Worm (Caenorhabditis elegans) whole organism, young adult: ENCODE results near the gene ugt-62.

Experiments used
- F22D6.2 ChIP-seq: sonication (generic microtip); optimal IDR thresholded peaks from 2 replicates; lab custom pipeline; 2016; ENCODE audit warnings: mild to moderate bottlenecking, missing genetic modification characterization, missing compliant biosample characterization
- Y67H2A.10 ChIP-seq: fragments of 200-800 bp; sonication (Bioruptor generic); conservative IDR thresholded peaks from 2 replicates; pipeline ENCODE4 v1.3.6; 2022; ENCODE audit warnings: missing genetic modification reagents, missing genetic modification characterization, missing compliant biosample characterization
- ceh-27 ChIP-seq: fragments of 200-800 bp; sonication (Bioruptor generic); optimal IDR thresholded peaks from 2 replicates; lab custom pipeline; 2018; ENCODE audit warnings: mild to moderate bottlenecking, missing genetic modification characterization, moderate library complexity, missing compliant biosample characterization
- egrh-3 ChIP-seq: fragments of 200-800 bp; sonication (Bioruptor generic); IDR thresholded peaks from 2 replicates; pipeline ENCODE4 v1.3.6; 2022; ENCODE audit warnings: missing genetic modification reagents, missing genetic modification characterization, missing compliant biosample characterization
- hlh-12 ChIP-seq: sonication (generic microtip); optimal IDR thresholded peaks from 2 replicates; lab custom pipeline; 2016; ENCODE audit warnings: missing genetic modification characterization, missing compliant biosample characterization
- madf-8 ChIP-seq: fragments of 200-800 bp; sonication (Bioruptor generic); conservative IDR thresholded peaks from 2 replicates; pipeline ENCODE4 v1.3.6; 2022; ENCODE audit warnings: missing genetic modification reagents, missing genetic modification characterization, missing compliant biosample characterization
- nhr-90 ChIP-seq: sonication (generic microtip); optimal IDR thresholded peaks from 2 replicates; lab custom pipeline; 2016; ENCODE audit warnings: missing genotype, mild to moderate bottlenecking, missing genetic modification characterization, missing compliant biosample characterization
- pha-4 ChIP-seq: fragments of 150-350 bp; sonication (generic microtip); optimal IDR thresholded peaks from 2 replicates; lab custom pipeline; 2014; ENCODE audit warnings: missing biosample characterization, missing genetic modification reagents, missing genetic modification characterization
- unc-62 ChIP-seq: fragments of 150-350 bp; optimal IDR thresholded peaks from 2 replicates; lab custom pipeline; 2014; ENCODE audit warnings: missing biosample characterization, missing genetic modification reagents, missing genetic modification characterization
- ztf-22 ChIP-seq: fragments of 200-800 bp; sonication (Bioruptor generic); optimal IDR thresholded peaks from 2 replicates; lab custom pipeline; 2018; ENCODE audit warnings: mild to moderate bottlenecking, missing genetic modification characterization, moderate library complexity, missing compliant biosample characterization

ce11 chrIII:4505726-4506125, 34.7 kb downstream of the ugt-62 start:
- TF ChIP-seq unc-62 (GFP tag; lab: Kevin White, UChicago), result no peak
- no peak for TF ChIP-seq pha-4 (tag; lab: Kevin White, UChicago)
- no peak for TF ChIP-seq Y67H2A.10 (GFP tag; lab: Robert Waterston, UW)
- no peak for TF ChIP-seq egrh-3
- no peak for TF ChIP-seq ztf-22 (GFP tag; lab: Kevin White, UChicago)
- no peak for TF ChIP-seq F22D6.2 (tag; lab: Kevin White, UChicago)
- TF ChIP-seq nhr-90 (tag; lab: Kevin White, UChicago), result no peak
- TF ChIP-seq madf-8 (GFP tag; lab: Robert Waterston, UW), result no peak
- no peak for TF ChIP-seq hlh-12
- TF ChIP-seq ceh-27 (GFP tag; lab: Kevin White, UChicago), result peak; percentile 61
